Worm (Caenorhabditis elegans): ENCODE measurements around the gene H14E04.3.

DNA sequence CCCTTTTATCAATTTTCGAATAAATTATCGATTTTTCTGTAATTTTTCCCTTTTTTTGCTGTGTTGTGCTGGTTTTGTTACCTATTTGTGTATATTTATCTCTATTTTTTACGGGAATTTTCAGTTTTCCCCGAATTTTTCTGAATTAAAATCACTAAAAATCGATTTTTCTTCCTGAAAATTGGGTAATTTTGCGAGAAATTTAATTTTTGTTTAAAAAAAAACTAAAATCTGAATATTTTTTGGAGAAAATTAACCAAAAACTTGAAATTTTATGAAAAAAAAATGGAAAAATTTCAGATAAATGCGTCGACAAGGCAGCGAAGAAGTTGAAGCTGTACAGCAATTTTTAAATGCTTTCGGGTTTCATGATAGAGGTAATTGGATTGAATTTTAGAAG, 39.1 kb downstream of the H14E04.3 start, which contains the start of gene gip-1:
- no peak for TF ChIP-seq nhr-77 (tag; optimal IDR thresholded peaks at IDR 0.05)
- TF ChIP-seq nhr-237 (tag; optimal IDR thresholded peaks at IDR 0.05), result no peak
- no peak for TF ChIP-seq zag-1 (tag; optimal IDR thresholded peaks at IDR 0.05)
- TF ChIP-seq ztf-4 (tag; optimal IDR thresholded peaks at IDR 0.05), result no peak
- TF ChIP-seq mdl-1 (tag; optimal IDR thresholded peaks at IDR 0.05), result no peak
- no peak for TF ChIP-seq snpc-4 (tag; optimal IDR thresholded peaks at IDR 0.05)
- no peak for TF ChIP-seq dmd-4 (tag; optimal IDR thresholded peaks at IDR 0.05)
- no peak for TF ChIP-seq unc-39 (tag; optimal IDR thresholded peaks at IDR 0.05)
- TF ChIP-seq ama-1 (optimal IDR thresholded peaks at IDR 0.05), result no peak

Measured in whole organism, L2 larva.